Worm (Caenorhabditis elegans) whole organism, L4 larva: Measurements from ENCODE around the gene dec-7.

ENCODE experiments used
- F10B5.3 ChIP-seq: sonication (generic microtip); optimal IDR thresholded peaks from 2 replicates; lab custom pipeline; 2016; ENCODE audit warnings: mild to moderate bottlenecking, missing genetic modification characterization, missing compliant biosample characterization
- F37D6.2 ChIP-seq: sonication (generic microtip); optimal IDR thresholded peaks from 2 replicates; lab custom pipeline; 2016; ENCODE audit warnings: mild to moderate bottlenecking, missing genetic modification characterization, missing compliant biosample characterization
- F44E2.7 ChIP-seq: fragments of 200-800 bp; sonication (Bioruptor generic); IDR thresholded peaks from 2 replicates; pipeline ENCODE4 v2.1.2; 2022; ENCODE audit warnings: missing genetic modification characterization, missing compliant biosample characterization
- F49E8.2 ChIP-seq: sonication (generic microtip); optimal IDR thresholded peaks from 2 replicates; lab custom pipeline; 2016; ENCODE audit warnings: missing compliant biosample characterization, mild to moderate bottlenecking, missing genetic modification characterization, borderline replicate concordance
- T20F7.1 ChIP-seq: fragments of 200-800 bp; sonication (Bioruptor generic); optimal IDR thresholded peaks from 2 replicates; lab custom pipeline; 2018; ENCODE audit warnings: mild to moderate bottlenecking, missing genetic modification characterization, missing compliant biosample characterization
- Y105C5A.15 ChIP-seq: fragments of 200-800 bp; sonication (Bioruptor generic); IDR thresholded peaks from 2 replicates; pipeline ENCODE4 v1.3.6; 2022; ENCODE audit warnings: missing genetic modification characterization, missing compliant biosample characterization
- Y48G9A.11 ChIP-seq: fragments of 200-800 bp; sonication (Bioruptor generic); IDR thresholded peaks from 2 replicates; pipeline ENCODE4 v1.3.6; 2022; ENCODE audit warnings: missing genetic modification reagents, missing genetic modification characterization, missing compliant biosample characterization
- ZK337.2 ChIP-seq: fragments of 200-800 bp; sonication (Bioruptor generic); IDR thresholded peaks from 2 replicates; pipeline ENCODE4 v1.3.6; 2022; ENCODE audit warnings: missing genetic modification reagents, missing genetic modification characterization, missing compliant biosample characterization
- aha-1 ChIP-seq: fragments of 150-350 bp; peaks from one replicate; lab custom pipeline; 2014; ENCODE audit warnings: missing biosample characterization, missing genetic modification characterization
- aly-2 ChIP-seq: sonication (generic microtip); optimal IDR thresholded peaks from 2 replicates; lab custom pipeline; 2018; ENCODE audit warnings: missing biosample characterization, missing genetic modification characterization
- arid-1 ChIP-seq: fragments of 200-800 bp; sonication (Bioruptor generic); conservative IDR thresholded peaks from 2 replicates; pipeline ENCODE4 v1.3.6; 2022; ENCODE audit warnings: missing genetic modification reagents, missing genetic modification characterization, missing compliant biosample characterization
- attf-4 ChIP-seq: sonication (generic microtip); optimal IDR thresholded peaks from 3 replicates; lab custom pipeline; 2017; ENCODE audit warnings: missing biosample characterization, missing genetic modification characterization
- ceh-32 ChIP-seq: sonication (generic microtip); optimal IDR thresholded peaks from 2 replicates; lab custom pipeline; 2016; ENCODE audit warnings: mild to moderate bottlenecking, missing genetic modification characterization, missing compliant biosample characterization; ENCODE audit not compliant: poor library complexity
- ceh-62 ChIP-seq: sonication (generic microtip); optimal IDR thresholded peaks from 2 replicates; lab custom pipeline; 2017; ENCODE audit warnings: missing biosample characterization, missing genetic modification characterization
- daf-16 ChIP-seq, 3 experiments: sonication (generic microtip); optimal IDR thresholded peaks; 2 replicates each; lab custom pipeline; 2016 to 2017; ENCODE audit warnings: missing genetic modification characterization in 3 of 3, missing genetic modification reagents in 3 of 3, mild to moderate bottlenecking in 2 of 3, missing compliant biosample characterization in 2 of 3, missing biosample characterization in 1 of 3, moderate library complexity in 1 of 3
- dmd-6 ChIP-seq: fragments of 200-800 bp; sonication (Bioruptor generic); IDR thresholded peaks from 2 replicates; pipeline ENCODE4 v1.3.6; 2022; ENCODE audit warnings: missing genetic modification reagents, missing genetic modification characterization, missing compliant biosample characterization
- dmd-8 ChIP-seq: fragments of 200-800 bp; sonication (Bioruptor generic); IDR thresholded peaks from 2 replicates; pipeline ENCODE4 v1.3.6; 2022; ENCODE audit warnings: missing genetic modification characterization, missing compliant biosample characterization
- dmd-9 ChIP-seq: fragments of 200-800 bp; sonication (Bioruptor generic); IDR thresholded peaks from 2 replicates; pipeline ENCODE4 v1.3.6; 2022; ENCODE audit warnings: missing genetic modification reagents, missing genetic modification characterization, missing compliant biosample characterization
- duxl-1 ChIP-seq: sonication (generic microtip); optimal IDR thresholded peaks from 2 replicates; lab custom pipeline; 2016; ENCODE audit warnings: mild to moderate bottlenecking, missing genetic modification characterization, moderate library complexity, missing compliant biosample characterization; ENCODE audit not compliant: poor library complexity
- dve-1 ChIP-seq: sonication (generic microtip); optimal IDR thresholded peaks from 2 replicates; lab custom pipeline; 2017; ENCODE audit warnings: antibody characterized with exemption, mild to moderate bottlenecking, missing genetic modification characterization, missing compliant biosample characterization; ENCODE audit not compliant: insufficient read depth
- egl-27 ChIP-seq: sonication (generic microtip); optimal IDR thresholded peaks from 3 replicates; lab custom pipeline; 2017; ENCODE audit warnings: missing biosample characterization, missing genetic modification reagents, missing genetic modification characterization
- egl-43 ChIP-seq: fragments of 200-800 bp; sonication (Bioruptor generic); IDR thresholded peaks from 2 replicates; pipeline ENCODE4 v1.3.6; 2022; ENCODE audit warnings: missing genetic modification reagents, missing genetic modification characterization, missing compliant biosample characterization
- hlh-11 ChIP-seq: fragments of 200-800 bp; sonication (Bioruptor generic); optimal IDR thresholded peaks from 2 replicates; lab custom pipeline; 2018; ENCODE audit warnings: mild to moderate bottlenecking, missing genetic modification characterization, missing compliant biosample characterization
- hlh-30 ChIP-seq: sonication (generic microtip); optimal IDR thresholded peaks from 2 replicates; lab custom pipeline; 2017; ENCODE audit warnings: antibody characterized with exemption, mild to moderate bottlenecking, missing genetic modification characterization, missing compliant biosample characterization; ENCODE audit not compliant: insufficient read depth
- lim-7 ChIP-seq: fragments of 200-800 bp; sonication (Bioruptor generic); IDR thresholded peaks from 2 replicates; pipeline ENCODE4 v1.3.6; 2022; ENCODE audit warnings: missing genetic modification characterization, missing compliant biosample characterization
- lin-38 ChIP-seq: fragments of 200-800 bp; sonication (Bioruptor generic); IDR thresholded peaks from 2 replicates; pipeline ENCODE4 v1.3.6; 2022; ENCODE audit warnings: missing genetic modification reagents, missing genetic modification characterization, missing compliant biosample characterization
- lsy-2 ChIP-seq, 2 experiments: fragments of 150-350 bp in 1 of 2; sonication (generic microtip) in 1 of 2; optimal IDR thresholded peaks; 2 replicates each; lab custom pipeline; 2014 to 2017; ENCODE audit warnings: missing biosample characterization in 2 of 2, missing genetic modification characterization in 2 of 2
- mxl-3 ChIP-seq: fragments of 200-800 bp; sonication (Bioruptor generic); optimal IDR thresholded peaks from 2 replicates; lab custom pipeline; 2018; ENCODE audit warnings: mild to moderate bottlenecking, missing genetic modification characterization, missing compliant biosample characterization
- nhr-10 ChIP-seq: fragments of 150-350 bp; optimal IDR thresholded peaks from 2 replicates; lab custom pipeline; 2014; ENCODE audit warnings: missing biosample characterization, missing genetic modification characterization
- nhr-102 ChIP-seq: sonication (generic microtip); optimal IDR thresholded peaks from 2 replicates; lab custom pipeline; 2016; ENCODE audit warnings: mild to moderate bottlenecking, missing genetic modification characterization, moderate library complexity, missing compliant biosample characterization
- nhr-28 ChIP-seq: fragments of 150-350 bp; optimal IDR thresholded peaks from 2 replicates; lab custom pipeline; 2014; ENCODE audit warnings: missing biosample characterization, missing genetic modification characterization
- nhr-48 ChIP-seq: sonication (generic microtip); optimal IDR thresholded peaks from 2 replicates; lab custom pipeline; 2016; ENCODE audit warnings: mild to moderate bottlenecking, missing genetic modification characterization, missing compliant biosample characterization
- nhr-6 ChIP-seq: fragments of 150-350 bp; optimal IDR thresholded peaks from 2 replicates; lab custom pipeline; 2014; ENCODE audit warnings: missing biosample characterization, missing genetic modification characterization
- nhr-76 ChIP-seq: fragments of 150-350 bp; optimal IDR thresholded peaks from 2 replicates; lab custom pipeline; 2014; ENCODE audit warnings: missing biosample characterization, missing genetic modification characterization
- nhr-77 ChIP-seq: fragments of 150-350 bp; optimal IDR thresholded peaks from 2 replicates; lab custom pipeline; 2014; ENCODE audit warnings: missing biosample characterization, missing genetic modification characterization
- php-3 ChIP-seq: fragments of 200-800 bp; sonication (Bioruptor generic); IDR thresholded peaks from 2 replicates; pipeline ENCODE4 v1.3.6; 2022; ENCODE audit warnings: missing genetic modification reagents, missing genetic modification characterization, missing compliant biosample characterization
- pqm-1 ChIP-seq: sonication (generic microtip); optimal IDR thresholded peaks from 2 replicates; lab custom pipeline; 2017; ENCODE audit warnings: missing biosample characterization, missing genetic modification characterization
- saeg-2 ChIP-seq: fragments of 200-800 bp; sonication (Bioruptor generic); IDR thresholded peaks from 2 replicates; pipeline ENCODE4 v1.3.6; 2022; ENCODE audit warnings: missing genetic modification reagents, missing genetic modification characterization, missing compliant biosample characterization
- skn-1 ChIP-seq: fragments of 150-350 bp; optimal IDR thresholded peaks from 2 replicates; lab custom pipeline; 2014; ENCODE audit warnings: missing biosample characterization, missing genetic modification characterization
- unc-130 ChIP-seq: sonication (generic microtip); optimal IDR thresholded peaks from 2 replicates; lab custom pipeline; 2016; ENCODE audit warnings: missing genetic modification reagents, missing genetic modification characterization, missing compliant biosample characterization
- unc-39 ChIP-seq: sonication (generic microtip); optimal IDR thresholded peaks from 2 replicates; lab custom pipeline; 2017; ENCODE audit warnings: missing biosample characterization, missing genetic modification characterization
- zip-11 ChIP-seq: fragments of 200-800 bp; sonication (Bioruptor generic); IDR thresholded peaks from 2 replicates; pipeline ENCODE4 v1.3.6; 2022; ENCODE audit warnings: missing genetic modification characterization, missing compliant biosample characterization
- ztf-11 ChIP-seq: fragments of 150-350 bp; optimal IDR thresholded peaks from 2 replicates; lab custom pipeline; 2014; ENCODE audit warnings: missing biosample characterization, missing genetic modification characterization
- ztf-7 ChIP-seq: fragments of 150-350 bp; optimal IDR thresholded peaks from 2 replicates; lab custom pipeline; 2014; ENCODE audit warnings: missing biosample characterization, missing genetic modification characterization

The dec-7 gene

ce11 chrIII:9912998-9913397 lies 19.2 kb upstream of the dec-7 start (continued):
- TF ChIP-seq hlh-11 = peak; percentile 34
- TF ChIP-seq ztf-11 (tag; lab: Kevin White, UChicago) = no peak
- TF ChIP-seq egl-43 (GFP tag; lab: Robert Waterston, UW) = no peak
- TF ChIP-seq skn-1 (tag; lab: Kevin White, UChicago) = no peak
- no peak for TF ChIP-seq dmd-9
- no peak for TF ChIP-seq ceh-32
- TF ChIP-seq lin-38 (GFP tag; lab: Robert Waterston, UW) = no peak
- TF ChIP-seq ztf-7 (tag; lab: Kevin White, UChicago) = no peak
- TF ChIP-seq nhr-77 = no peak
- TF ChIP-seq F37D6.2 (tag; lab: Kevin White, UChicago) = no peak
- TF ChIP-seq egl-27 (tag; lab: Kevin White, UChicago) = no peak
- no peak for TF ChIP-seq unc-39 (tag; lab: Kevin White, UChicago)
- TF ChIP-seq zip-11 (GFP tag; lab: Robert Waterston, UW) = no peak
- no peak for TF ChIP-seq mxl-3 (GFP tag; lab: Kevin White, UChicago)
- no peak for TF ChIP-seq duxl-1 (tag; lab: Kevin White, UChicago)
- no peak for TF ChIP-seq saeg-2 (GFP tag; lab: Robert Waterston, UW)
- no peak for TF ChIP-seq arid-1 (GFP tag; lab: Robert Waterston, UW)
- no peak for TF ChIP-seq nhr-10
- TF ChIP-seq F10B5.3 (tag; lab: Kevin White, UChicago) = no peak
- no peak for TF ChIP-seq F49E8.2 (tag; lab: Kevin White, UChicago)
- no peak for TF ChIP-seq Y48G9A.11 (GFP tag; lab: Robert Waterston, UW)
- no peak for TF ChIP-seq Y105C5A.15 (GFP tag; lab: Robert Waterston, UW)
- TF ChIP-seq daf-16 (GFP tag; optimal IDR thresholded peaks at IDR 0.05; lab: Kevin White, UChicago) = no peak
- peak; percentile 48 for TF ChIP-seq daf-16 (tag; optimal IDR thresholded peaks at IDR 0.05; lab: Kevin White, UChicago)
- 0 out of 2 replicates have a peak, but pooled peaks have one; percentile 55 for TF ChIP-seq php-3
- TF ChIP-seq aly-2 (tag; lab: Kevin White, UChicago) = no peak
- no peak for TF ChIP-seq nhr-102 (tag; lab: Kevin White, UChicago)
- no peak for TF ChIP-seq F44E2.7 (GFP tag; lab: Robert Waterston, UW)
- no peak for TF ChIP-seq ceh-62 (tag; lab: Kevin White, UChicago)
- TF ChIP-seq nhr-48 (tag; lab: Kevin White, UChicago) = no peak
- no peak for TF ChIP-seq nhr-76 (tag; lab: Kevin White, UChicago)
- no peak for TF ChIP-seq lim-7 (GFP tag; lab: Robert Waterston, UW)
- TF ChIP-seq aha-1 (tag; lab: Kevin White, UChicago) = peak; percentile 96
- TF ChIP-seq dve-1 (tag; lab: Kevin White, UChicago) = peak; percentile 62
- no peak for TF ChIP-seq unc-130
- TF ChIP-seq nhr-6 (tag; lab: Kevin White, UChicago) = no peak
- no peak for TF ChIP-seq ZK337.2 (GFP tag; lab: Robert Waterston, UW)

ce11 chrIII:9913722-9914121 lies 18.5 kb upstream of the dec-7 start, which contains the start of gene cbp-3:
TSS of gene cbp-3 (plus strand) at chrIII:9913993.
- TF ChIP-seq egl-43 (GFP tag; lab: Robert Waterston, UW) (no peak), dve-1 (tag; lab: Kevin White, UChicago) (peak; percentile 75), pqm-1 (tag; lab: Kevin White, UChicago) (peak; percentile 94), hlh-11 (peak; percentile 49), dmd-6 (GFP tag; lab: Robert Waterston, UW) (peak; percentile 76), lsy-2 (tag; optimal IDR thresholded peaks at IDR 0.05; lab: Kevin White, UChicago) (peak in 1 of 2 experiments; percentile 3), nhr-77 (peak; percentile 40), attf-4 (tag; lab: Kevin White, UChicago) (no peak), dmd-8 (GFP tag; lab: Robert Waterston, UW) (no peak), mxl-3 (GFP tag; lab: Kevin White, UChicago) (peak; percentile 25), aly-2 (tag; lab: Kevin White, UChicago) (no peak), nhr-28 (peak; percentile 61), T20F7.1 (peak; percentile 14), php-3 (0 out of 2 replicates have a peak, but pooled peaks have one; percentile 12), aha-1 (tag; lab: Kevin White, UChicago) (peak; percentile 59), hlh-30 (peak; percentile 67), daf-16 (GFP tag; optimal IDR thresholded peaks at IDR 0.05; lab: Kevin White, UChicago) (no peak), daf-16 (tag; optimal IDR thresholded peaks at IDR 0.05; lab: Kevin White, UChicago) (peak; percentile 99)
